Fruit fly (Drosophila melanogaster) S2 (cell line): ENCODE measurements around the gene CG13384.

ENCODE experiments used
- CG8478 ChIP-seq: fragments of >200 bp; optimal IDR thresholded peaks from 2 replicates; lab custom pipeline; 2018
- CTCF ChIP-seq, 2 experiments: fragments of >200 bp; optimal IDR thresholded peaks; 2 replicates each; lab custom pipeline; 2018

CG13384 gene

dm6 chr2L:8437176-8437575, 52.9 kb downstream of the CG13384 start, which contains the start of the genes D12 and Chrac-14:
Gene D12 (minus strand): TSS chr2L:8437365.
Gene Chrac-14 (plus strand): TSS chr2L:8437405.
- no peak for TF ChIP-seq CTCF (optimal IDR thresholded peaks at IDR 0.05; lab: Kevin White, UChicago)
- no peak for TF ChIP-seq CG8478 (lab: Kevin White, UChicago)

- TF ChIP-seq CTCF (optimal IDR thresholded peaks at IDR 0.05; lab: Kevin White, UChicago): no peak
- TF ChIP-seq CG8478 (lab: Kevin White, UChicago): no peak
These were observed 53.8 kb downstream of the CG13384 start, which contains the start of gene mus201 for dm6 chr2L:8438052-8438451. Gene mus201 (plus strand): TSS chr2L:8438169.
